Worm (Caenorhabditis elegans): ENCODE data around the gene T01B7.5.

DNA sequence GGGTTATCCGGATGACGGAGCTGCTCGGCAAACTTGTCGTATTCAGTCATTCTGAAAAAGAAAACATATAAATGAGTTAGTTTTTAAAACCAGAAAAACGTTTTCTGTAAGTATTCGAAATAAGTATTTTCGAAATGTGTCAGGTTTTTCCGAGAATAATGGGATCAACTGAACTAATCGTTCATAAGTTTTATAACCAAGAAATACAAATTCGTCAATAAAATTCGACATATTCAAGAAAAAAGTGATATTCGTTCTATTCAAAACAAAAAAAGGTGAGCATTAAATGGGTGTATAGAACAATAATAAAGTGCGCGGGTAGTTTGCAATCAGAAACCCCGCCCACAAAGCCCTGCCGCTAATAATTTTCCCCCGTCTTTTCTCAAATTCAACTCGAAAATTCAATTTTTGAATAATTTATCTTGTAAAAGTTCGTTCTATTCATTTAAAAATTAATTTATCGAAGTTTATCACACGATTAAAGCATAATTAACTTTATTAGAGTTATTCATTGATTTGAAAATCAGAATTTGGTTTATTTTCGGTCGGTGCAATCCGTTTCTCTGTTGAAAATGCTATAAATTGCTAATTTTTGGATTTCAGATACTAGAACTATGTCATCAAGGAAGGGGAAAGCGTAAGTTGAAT is at the start of gene T01B7.5, which contains the start of gene cyn-11:
- TF ChIP-seq nhr-76 (tag; optimal IDR thresholded peaks at IDR 0.05) (no peak), snpc-4 (tag; optimal IDR thresholded peaks at IDR 0.05) (no peak), pha-4 (tag; optimal IDR thresholded peaks at IDR 0.05) (no peak), mab-5 (tag; optimal IDR thresholded peaks at IDR 0.05) (no peak), unc-39 (tag; optimal IDR thresholded peaks at IDR 0.05) (no peak), flh-1 (GFP tag; optimal IDR thresholded peaks at IDR 0.05) (no peak), elt-1 (tag; optimal IDR thresholded peaks at IDR 0.05; ENCODE audit: borderline replicate concordance, insufficient read depth) (peak; percentile 47)

All from whole organism, mixed stage, embryonic.